Worm (Caenorhabditis elegans) whole organism, early embryonic: ENCODE data around the gene cisd-3.2.

Experiments used
- ama-1 ChIP-seq: fragments of 150-350 bp; optimal IDR thresholded peaks from 2 replicates; lab custom pipeline; 2014
- ets-7 ChIP-seq: sonication (generic microtip); optimal IDR thresholded peaks from 2 replicates; lab custom pipeline; 2016; ENCODE audit warnings: missing genotype, missing genetic modification characterization, missing compliant biosample characterization
- tra-4 ChIP-seq: sonication (generic microtip); optimal IDR thresholded peaks from 2 replicates; lab custom pipeline; 2017; ENCODE audit warnings: missing genetic modification characterization, missing compliant biosample characterization

DNA sequence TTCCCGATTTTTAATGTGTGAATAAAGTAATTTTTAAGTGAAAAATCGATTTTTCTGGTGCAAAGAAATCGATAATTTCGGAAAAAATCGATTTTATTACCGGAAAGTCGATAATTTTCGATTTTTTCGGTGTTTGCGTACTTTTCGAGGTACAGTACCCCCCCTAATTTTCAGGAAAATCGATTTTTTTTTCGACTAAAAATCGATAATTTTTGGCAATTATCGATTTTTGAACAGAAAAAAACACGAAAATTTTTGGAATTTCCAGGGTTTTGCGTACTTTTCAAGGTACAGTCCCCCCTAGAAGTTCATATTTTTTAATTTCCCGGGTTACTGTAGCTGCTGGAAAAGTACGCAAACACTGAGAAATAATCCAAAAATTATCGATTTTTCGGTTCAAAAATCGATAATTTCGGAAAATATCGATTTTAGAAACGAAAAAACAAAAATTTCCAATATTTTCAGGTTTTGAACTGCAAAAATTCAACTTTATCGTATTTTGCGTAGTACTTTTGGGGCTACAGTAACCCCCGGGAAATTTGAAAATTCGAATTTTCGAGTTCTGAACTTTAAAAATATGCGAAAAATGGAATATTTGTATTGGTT is 3.2 kb downstream of the cisd-3.2 start:
- TF ChIP-seq ets-7 (tag; lab: Kevin White, UChicago) (no peak), ama-1 (lab: Kevin White, UChicago) (no peak), tra-4 (tag; lab: Kevin White, UChicago) (no peak)
